Worm (Caenorhabditis elegans) whole organism, L4 larva: ENCODE data around the gene srh-100.

ENCODE experiments used
- F10B5.3 ChIP-seq: sonication (generic microtip); optimal IDR thresholded peaks from 2 replicates; lab custom pipeline; 2016; ENCODE audit warnings: mild to moderate bottlenecking, missing genetic modification characterization, missing compliant biosample characterization
- R02D3.7 ChIP-seq: fragments of 150-350 bp; sonication (generic microtip); optimal IDR thresholded peaks from 3 replicates; lab custom pipeline; 2014; ENCODE audit warnings: missing biosample characterization, missing genetic modification characterization
- fkh-10 ChIP-seq: fragments of 150-350 bp; optimal IDR thresholded peaks from 2 replicates; lab custom pipeline; 2014; ENCODE audit warnings: missing biosample characterization, missing genetic modification reagents, missing genetic modification characterization
- fos-1 ChIP-seq: fragments of 150-350 bp; optimal IDR thresholded peaks from 2 replicates; lab custom pipeline; 2014; ENCODE audit warnings: missing biosample characterization, missing genetic modification characterization
- mep-1 ChIP-seq: fragments of 150-350 bp; sonication (generic microtip); optimal IDR thresholded peaks from 3 replicates; lab custom pipeline; 2014; ENCODE audit warnings: missing biosample characterization, missing genetic modification characterization
- nhr-41 ChIP-seq: fragments of 200-800 bp; sonication (Bioruptor generic); IDR thresholded peaks from 2 replicates; pipeline ENCODE4 v1.3.6; 2022; ENCODE audit warnings: missing genetic modification reagents, missing genetic modification characterization, missing compliant biosample characterization
- nhr-48 ChIP-seq: sonication (generic microtip); optimal IDR thresholded peaks from 2 replicates; lab custom pipeline; 2016; ENCODE audit warnings: mild to moderate bottlenecking, missing genetic modification characterization, missing compliant biosample characterization
- pqm-1 ChIP-seq: sonication (generic microtip); optimal IDR thresholded peaks from 2 replicates; lab custom pipeline; 2017; ENCODE audit warnings: missing biosample characterization, missing genetic modification characterization

DNA sequence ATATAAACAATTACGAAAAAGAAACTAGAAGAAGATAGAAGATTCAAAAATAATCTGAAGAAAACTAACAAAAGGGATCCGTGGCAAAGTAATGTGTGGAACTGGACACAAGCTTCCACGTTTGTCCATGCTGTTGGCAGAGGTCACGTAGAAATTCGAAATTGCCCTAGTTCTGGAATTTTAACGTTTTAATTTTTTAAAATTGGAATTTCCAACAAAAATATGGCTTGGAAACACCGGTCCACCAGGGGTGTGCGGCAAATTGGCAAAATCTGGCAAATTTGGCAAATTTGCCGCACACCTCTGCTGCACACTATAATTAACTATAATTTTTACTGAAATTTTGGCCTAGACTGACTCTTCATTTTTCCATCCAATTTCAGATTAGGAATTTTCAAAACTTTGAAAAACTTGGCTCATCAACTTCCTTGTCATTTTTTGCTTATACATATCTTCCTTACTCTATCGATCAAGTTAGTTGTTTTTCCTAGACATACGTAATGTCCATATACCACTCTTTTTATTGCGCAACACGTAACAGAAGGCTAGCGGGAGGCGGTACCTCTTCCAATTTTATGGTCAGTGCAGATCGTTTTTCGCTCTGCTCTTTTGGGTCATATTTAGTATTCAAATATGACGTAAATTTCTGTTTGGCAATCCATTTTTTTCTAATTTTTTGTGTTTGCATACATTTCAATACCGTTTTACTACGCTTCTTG lies 33.0 kb downstream of the srh-100 start, which contains the start of gene F19B10.10:
- TF ChIP-seq fos-1 (tag; lab: Kevin White, UChicago) (no peak), mep-1 (tag; lab: Kevin White, UChicago) (no peak), nhr-48 (no peak), pqm-1 (tag; lab: Kevin White, UChicago) (no peak), F10B5.3 (no peak), nhr-41 (GFP tag; lab: Robert Waterston, UW) (no peak), fkh-10 (GFP tag; lab: Kevin White, UChicago) (no peak), R02D3.7 (no peak)
